Worm (Caenorhabditis elegans) whole organism, mixed stage, embryonic: Measurements from ENCODE around the gene fbxa-154.

Experiments
- ceh-39 ChIP-seq: fragments of 150-350 bp; optimal IDR thresholded peaks from 2 replicates; lab custom pipeline; 2014; ENCODE audit warnings: missing biosample characterization, missing genetic modification characterization
- elt-1 ChIP-seq: sonication (generic microtip); optimal IDR thresholded peaks from 2 replicates; lab custom pipeline; 2017; ENCODE audit warnings: missing genetic modification characterization, mild to moderate bottlenecking, missing compliant biosample characterization, antibody characterized with exemption, moderate library complexity, borderline replicate concordance; ENCODE audit not compliant: insufficient read depth
- nhr-237 ChIP-seq: fragments of 150-350 bp; optimal IDR thresholded peaks from 2 replicates; lab custom pipeline; 2014; ENCODE audit warnings: missing biosample characterization, missing genetic modification characterization
- pha-4 ChIP-seq: fragments of 150-350 bp; optimal IDR thresholded peaks from 2 replicates; lab custom pipeline; 2018; ENCODE audit warnings: missing biosample characterization, missing genetic modification reagents, missing genetic modification characterization
- unc-62 ChIP-seq: fragments of 150-350 bp; optimal IDR thresholded peaks from 2 replicates; lab custom pipeline; 2014; ENCODE audit warnings: missing biosample characterization, missing genetic modification reagents, missing genetic modification characterization

ce11 chrV:15567344-15567804, 37.6 kb downstream of the fbxa-154 start, which contains the start of gene acs-2:
- TF ChIP-seq nhr-237 = no peak
- no peak for TF ChIP-seq unc-62
- TF ChIP-seq ceh-39 (tag; lab: Kevin White, UChicago) = no peak
- no peak for TF ChIP-seq elt-1 (tag; lab: Kevin White, UChicago)
- TF ChIP-seq pha-4 = no peak
